ENCODE assay signal across 3 fruit fly cellular contexts in genomic region chrX:12447874-12448273, dm6.
A peak's percentile ranks its signal among the peaks of the same experiment; 100 is the strongest.
TF ChIP-seq lines count a peak whose summit lies in the region.

No protein-coding gene starts in this region.

- no peak for TF ChIP-seq CTCF in whole organism, embryonic (GFP tag; optimal IDR thresholded peaks at IDR 0.05; lab: Kevin White, UChicago)

TF ChIP-seq in whole organism, embryonic, 481 proteins besides CTCF, POLR2A, EP300 and RAD21 (continues in another document):
- TF ChIP-seq CG13424 (tag; optimal IDR thresholded peaks at IDR 0.05; lab: Kevin White, UChicago) (peak; percentile 7), CoRest (tag; optimal IDR thresholded peaks at IDR 0.05; lab: Kevin White, UChicago) (peak; percentile 13), hkb (optimal IDR thresholded peaks at IDR 0.05; lab: Kevin White, UChicago) (no peak), hkb (GFP tag; IDR thresholded peaks at IDR 0.05; lab: Robert Waterston, UW) (peak; percentile 34), Sox102F (GFP tag; optimal IDR thresholded peaks at IDR 0.05; lab: Kevin White, UChicago) (peak; percentile 56), grau (tag; optimal IDR thresholded peaks at IDR 0.05; lab: Kevin White, UChicago) (peak; percentile 31), ab (GFP tag; optimal IDR thresholded peaks at IDR 0.05; lab: Kevin White, UChicago) (no peak), Max (GFP tag; optimal IDR thresholded peaks at IDR 0.05; lab: Kevin White, UChicago) (no peak), Eip74EF (GFP tag; optimal IDR thresholded peaks at IDR 0.05; lab: Kevin White, UChicago) (no peak), nmo (GFP tag; optimal IDR thresholded peaks at IDR 0.05; lab: Kevin White, UChicago) (peak; percentile 17), dan (GFP tag; IDR thresholded peaks at IDR 0.05; lab: Robert Waterston, UW) (no peak), fd96Cb (tag; optimal IDR thresholded peaks at IDR 0.05; lab: Kevin White, UChicago) (peak; percentile 15), CG2678 (tag; optimal IDR thresholded peaks at IDR 0.05; lab: Kevin White, UChicago) (peak; percentile 45), Oli (tag; optimal IDR thresholded peaks at IDR 0.05; lab: Kevin White, UChicago) (peak; percentile 25), Ets65A (GFP tag; lab: Kevin White, UChicago) (peak; percentile 42), CG15269 (tag; optimal IDR thresholded peaks at IDR 0.05; lab: Kevin White, UChicago) (peak; percentile 14), Xrp1 (GFP tag; IDR thresholded peaks at IDR 0.05; lab: Robert Waterston, UW) (peak; percentile 10; the same call in 1 of the 2 replicates), Vsx1 (GFP tag; optimal IDR thresholded peaks at IDR 0.05; lab: Kevin White, UChicago) (no peak), Ptx1 (GFP tag; IDR thresholded peaks at IDR 0.05; lab: Robert Waterston, UW) (peak; percentile 16; the same call in 1 of the 2 replicates), CG9797 (GFP tag; optimal IDR thresholded peaks at IDR 0.05; lab: Kevin White, UChicago) (no peak), cwo (GFP tag; optimal IDR thresholded peaks at IDR 0.05; lab: Kevin White, UChicago) (peak; percentile 51), CG11504 (tag; optimal IDR thresholded peaks at IDR 0.05; lab: Kevin White, UChicago) (peak; percentile 41), Ada2b (GFP tag; IDR thresholded peaks at IDR 0.05; lab: Robert Waterston, UW) (0 out of 2 replicates have a peak, but pooled peaks have one; percentile 10), Hr51 (GFP tag; optimal IDR thresholded peaks at IDR 0.05; lab: Kevin White, UChicago) (peak in 1 of 2 experiments; percentile 40), CG34422 (GFP tag; IDR thresholded peaks at IDR 0.05; lab: Robert Waterston, UW) (no peak), CG12391 (tag; optimal IDR thresholded peaks at IDR 0.05; lab: Kevin White, UChicago) (no peak), Ssrp (tag; optimal IDR thresholded peaks at IDR 0.05; lab: Kevin White, UChicago) (peak; percentile 29), Xbp1 (GFP tag; optimal IDR thresholded peaks at IDR 0.05; lab: Kevin White, UChicago) (peak; percentile 6), CG2120 (GFP tag; optimal IDR thresholded peaks at IDR 0.05; lab: Kevin White, UChicago) (peak; percentile 4), Sox100B (GFP tag; optimal IDR thresholded peaks at IDR 0.05; lab: Kevin White, UChicago) (peak; percentile 44), Lim3 (GFP tag; IDR thresholded peaks at IDR 0.05; lab: Robert Waterston, UW) (no peak)

TF ChIP-seq in whole organism, prepupa, 60 proteins besides CTCF, POLR2A, EP300 and RAD21:
- peak; percentile 12 for TF ChIP-seq CG3919 (GFP tag; optimal IDR thresholded peaks at IDR 0.05; lab: Kevin White, UChicago)
- TF ChIP-seq pdm3 (GFP tag; optimal IDR thresholded peaks at IDR 0.05; lab: Kevin White, UChicago) = peak; percentile 20
- TF ChIP-seq Hr39 (GFP tag; optimal IDR thresholded peaks at IDR 0.05; lab: Kevin White, UChicago) = no peak
- TF ChIP-seq ss (GFP tag; optimal IDR thresholded peaks at IDR 0.05; lab: Kevin White, UChicago) = no peak
- peak; percentile 50; the same call in 2 of the 3 replicates for TF ChIP-seq CG8119 (GFP tag; IDR thresholded peaks at IDR 0.05; lab: Robert Waterston, UW)
- TF ChIP-seq CG11902 (GFP tag; optimal IDR thresholded peaks at IDR 0.05; lab: Kevin White, UChicago) = no peak
- peak; percentile 1 for TF ChIP-seq acj6 (GFP tag; optimal IDR thresholded peaks at IDR 0.05; lab: Kevin White, UChicago)
- TF ChIP-seq salr (GFP tag; optimal IDR thresholded peaks at IDR 0.05; lab: Kevin White, UChicago) = no peak
- peak; percentile 39; the same call in 1 of the 2 replicates for TF ChIP-seq CG15336 (GFP tag; IDR thresholded peaks at IDR 0.05; lab: Robert Waterston, UW)
- TF ChIP-seq CG32006 (GFP tag; optimal IDR thresholded peaks at IDR 0.05; lab: Kevin White, UChicago) = peak; percentile 60
- TF ChIP-seq fkh (GFP tag; optimal IDR thresholded peaks at IDR 0.05; lab: Kevin White, UChicago) = no peak
- TF ChIP-seq CG4318 (GFP tag; optimal IDR thresholded peaks at IDR 0.05; lab: Kevin White, UChicago) = peak; percentile 22
- peak; percentile 11 for TF ChIP-seq CG6276 (GFP tag; optimal IDR thresholded peaks at IDR 0.05; lab: Kevin White, UChicago)
- peak; percentile 62 for TF ChIP-seq Hr4 (GFP tag; optimal IDR thresholded peaks at IDR 0.05; lab: Kevin White, UChicago)
- peak; percentile 56 for TF ChIP-seq Eip78C (GFP tag; lab: Kevin White, UChicago)
- peak; percentile 22 for TF ChIP-seq OdsH (GFP tag; optimal IDR thresholded peaks at IDR 0.05; lab: Kevin White, UChicago)
- TF ChIP-seq lz (GFP tag; optimal IDR thresholded peaks at IDR 0.05; lab: Kevin White, UChicago) = no peak
- TF ChIP-seq Hr38 (GFP tag; optimal IDR thresholded peaks at IDR 0.05; lab: Kevin White, UChicago) = no peak
- TF ChIP-seq svp (GFP tag; lab: Kevin White, UChicago) = peak; percentile 23

TF ChIP-seq in whole organism, pupa, 21 proteins besides CTCF, POLR2A, EP300 and RAD21:
- TF ChIP-seq Snoo (tag; optimal IDR thresholded peaks at IDR 0.05; lab: Kevin White, UChicago) = no peak
- TF ChIP-seq CG34367 (tag; optimal IDR thresholded peaks at IDR 0.05; lab: Kevin White, UChicago) = no peak
- no peak for TF ChIP-seq CG9948 (tag; optimal IDR thresholded peaks at IDR 0.05; lab: Kevin White, UChicago)
- peak; percentile 5 for TF ChIP-seq CG8301 (tag; optimal IDR thresholded peaks at IDR 0.05; lab: Kevin White, UChicago)
- TF ChIP-seq Pif1A (GFP tag; optimal IDR thresholded peaks at IDR 0.05; lab: Kevin White, UChicago) = no peak
- no peak for TF ChIP-seq rn (GFP tag; IDR thresholded peaks at IDR 0.05; lab: Robert Waterston, UW)
- TF ChIP-seq fd96Ca (GFP tag; IDR thresholded peaks at IDR 0.05; lab: Robert Waterston, UW) = no peak
- no peak for TF ChIP-seq D1 (tag; optimal IDR thresholded peaks at IDR 0.05; lab: Kevin White, UChicago)
- TF ChIP-seq CG17806 (tag; optimal IDR thresholded peaks at IDR 0.05; lab: Kevin White, UChicago) = no peak
- TF ChIP-seq CG14655 (GFP tag; optimal IDR thresholded peaks at IDR 0.05; lab: Kevin White, UChicago) = peak; percentile 32
- no peak for TF ChIP-seq gl (tag; optimal IDR thresholded peaks at IDR 0.05; lab: Kevin White, UChicago)
- no peak for TF ChIP-seq CG15710 (tag; optimal IDR thresholded peaks at IDR 0.05; lab: Kevin White, UChicago)
- no peak for TF ChIP-seq Ets98B (GFP tag; IDR thresholded peaks at IDR 0.05; lab: Robert Waterston, UW)
- TF ChIP-seq CG13204 (GFP tag; optimal IDR thresholded peaks at IDR 0.05; lab: Kevin White, UChicago) = no peak
- TF ChIP-seq CG12605 (GFP tag; IDR thresholded peaks at IDR 0.05; lab: Robert Waterston, UW) = no peak
- no peak for TF ChIP-seq CG4496 (GFP tag; IDR thresholded peaks at IDR 0.05; lab: Robert Waterston, UW)
- 0 out of 2 replicates have a peak, but pooled peaks have one; percentile 10 for TF ChIP-seq CG32121 (GFP tag; IDR thresholded peaks at IDR 0.05; lab: Robert Waterston, UW)

Comparison
In these comparisons a context has a peak if more than half of its experiments do, and no peak if none do; other contexts are left out.
1. Of the 7 proteins assayed by ChIP-seq in both whole organism, embryonic and whole organism, prepupa: peak only in whole organism, embryonic: Blimp-1 and Sox102F; only in whole organism, prepupa: none; in both: none; in neither: 5.